Worm (Caenorhabditis elegans) whole organism, young adult: ENCODE measurements around the gene abu-9.

Experiments
- C06A6.2 ChIP-seq: fragments of 200-800 bp; sonication (Bioruptor generic); conservative IDR thresholded peaks from 2 replicates; pipeline ENCODE4 v1.3.6; 2022; ENCODE audit warnings: missing genetic modification characterization, missing compliant biosample characterization
- F37B4.10 ChIP-seq: fragments of 200-800 bp; sonication (Bioruptor generic); IDR thresholded peaks from 2 replicates; pipeline ENCODE4 v1.3.6; 2022; ENCODE audit warnings: missing genetic modification characterization, missing compliant biosample characterization
- F52B5.7 ChIP-seq: sonication (generic microtip); optimal IDR thresholded peaks from 2 replicates; lab custom pipeline; 2016; ENCODE audit warnings: mild to moderate bottlenecking, missing genetic modification characterization, missing compliant biosample characterization
- F55B11.4 ChIP-seq: sonication (generic microtip); optimal IDR thresholded peaks from 2 replicates; lab custom pipeline; 2016; ENCODE audit warnings: missing compliant biosample characterization, missing genetic modification characterization, borderline replicate concordance; ENCODE audit not compliant: insufficient read depth
- K11D2.4 ChIP-seq: fragments of 200-800 bp; sonication (Bioruptor generic); IDR thresholded peaks from 2 replicates; pipeline ENCODE4 v1.3.6; 2022; ENCODE audit warnings: missing genetic modification reagents, missing genetic modification characterization, missing compliant biosample characterization
- K12H6.12 ChIP-seq: fragments of 200-800 bp; sonication (Bioruptor generic); optimal IDR thresholded peaks from 2 replicates; lab custom pipeline; 2018; ENCODE audit warnings: mild to moderate bottlenecking, missing genetic modification characterization, missing compliant biosample characterization
- Y53F4B.3 ChIP-seq: fragments of 200-800 bp; sonication (Bioruptor generic); IDR thresholded peaks from 2 replicates; pipeline ENCODE4 v1.3.6; 2022; ENCODE audit warnings: missing genetic modification reagents, missing genetic modification characterization, missing compliant biosample characterization
- Y79H2A.3 ChIP-seq: fragments of 200-800 bp; sonication (Bioruptor generic); conservative IDR thresholded peaks from 2 replicates; pipeline ENCODE4 v1.3.6; 2022; ENCODE audit warnings: missing genetic modification reagents, missing genetic modification characterization, missing compliant biosample characterization
- Y95B8A.8 ChIP-seq: fragments of 200-800 bp; sonication (Bioruptor generic); IDR thresholded peaks from 2 replicates; pipeline ENCODE4 v1.3.6; 2022; ENCODE audit warnings: missing genetic modification reagents, missing genetic modification characterization, missing compliant biosample characterization
- atf-7 ChIP-seq: sonication (generic microtip); optimal IDR thresholded peaks from 2 replicates; lab custom pipeline; 2017; ENCODE audit warnings: mild to moderate bottlenecking, missing genetic modification characterization, missing compliant biosample characterization
- attf-5 ChIP-seq: fragments of 200-800 bp; sonication (Bioruptor generic); optimal IDR thresholded peaks from 2 replicates; lab custom pipeline; 2018; ENCODE audit warnings: mild to moderate bottlenecking, missing genetic modification characterization, missing compliant biosample characterization
- bed-2 ChIP-seq: fragments of 200-800 bp; sonication (Bioruptor generic); IDR thresholded peaks from 2 replicates; pipeline ENCODE4 v1.3.6; 2022; ENCODE audit warnings: missing genetic modification reagents, missing genetic modification characterization, missing compliant biosample characterization
- cebp-2 ChIP-seq: fragments of 200-800 bp; sonication (Bioruptor generic); IDR thresholded peaks from 2 replicates; pipeline ENCODE4 v1.3.6; 2022; ENCODE audit warnings: missing genetic modification characterization, missing compliant biosample characterization
- ceh-27 ChIP-seq: fragments of 200-800 bp; sonication (Bioruptor generic); optimal IDR thresholded peaks from 2 replicates; lab custom pipeline; 2018; ENCODE audit warnings: mild to moderate bottlenecking, missing genetic modification characterization, moderate library complexity, missing compliant biosample characterization
- ceh-40 ChIP-seq: fragments of 200-800 bp; sonication (Bioruptor generic); IDR thresholded peaks from 2 replicates; pipeline ENCODE4 v1.3.6; 2022; ENCODE audit warnings: missing genetic modification characterization, missing compliant biosample characterization
- ceh-58 ChIP-seq: fragments of 200-800 bp; sonication (Bioruptor generic); IDR thresholded peaks from 2 replicates; pipeline ENCODE4 v1.3.6; 2022; ENCODE audit warnings: missing genetic modification characterization, missing compliant biosample characterization
- ceh-79 ChIP-seq: sonication (generic microtip); optimal IDR thresholded peaks from 2 replicates; lab custom pipeline; 2017; ENCODE audit warnings: mild to moderate bottlenecking, missing genetic modification characterization, missing compliant biosample characterization
- ceh-91 ChIP-seq: fragments of 200-800 bp; sonication (Bioruptor generic); IDR thresholded peaks from 2 replicates; pipeline ENCODE4 v1.3.6; 2022; ENCODE audit warnings: missing genetic modification reagents, missing genetic modification characterization, missing compliant biosample characterization
- efl-1 ChIP-seq: fragments of 150-350 bp; optimal IDR thresholded peaks from 2 replicates; lab custom pipeline; 2014; ENCODE audit warnings: missing biosample characterization, missing genetic modification reagents, missing genetic modification characterization
- egl-44 ChIP-seq: fragments of 200-800 bp; sonication (Bioruptor generic); IDR thresholded peaks from 2 replicates; pipeline ENCODE4 v1.3.6; 2022; ENCODE audit warnings: missing genetic modification reagents, missing genetic modification characterization, missing compliant biosample characterization
- ets-4 ChIP-seq: fragments of 200-800 bp; sonication (Bioruptor generic); optimal IDR thresholded peaks from 2 replicates; lab custom pipeline; 2018; ENCODE audit warnings: mild to moderate bottlenecking, missing genetic modification characterization, missing compliant biosample characterization
- let-526 ChIP-seq: fragments of 200-800 bp; sonication (Bioruptor generic); IDR thresholded peaks from 2 replicates; pipeline ENCODE4 v1.3.6; 2022; ENCODE audit warnings: missing genetic modification reagents, missing genetic modification characterization, missing compliant biosample characterization
- lin-26 ChIP-seq: fragments of 200-800 bp; sonication (Bioruptor generic); IDR thresholded peaks from 2 replicates; pipeline ENCODE4 v1.3.6; 2022; ENCODE audit warnings: missing genetic modification reagents, missing genetic modification characterization, missing compliant biosample characterization
- lir-1 ChIP-seq: fragments of 200-800 bp; sonication (Bioruptor generic); conservative IDR thresholded peaks from 2 replicates; pipeline ENCODE4 v1.3.6; 2022; ENCODE audit warnings: missing genetic modification reagents, missing genetic modification characterization, missing compliant biosample characterization
- lsy-27 ChIP-seq: sonication (generic microtip); optimal IDR thresholded peaks from 2 replicates; lab custom pipeline; 2017; ENCODE audit warnings: missing genetic modification characterization, mild to moderate bottlenecking, missing compliant biosample characterization, antibody characterized with exemption, missing genotype, borderline replicate concordance; ENCODE audit not compliant: insufficient read depth
- madf-10 ChIP-seq: sonication (generic microtip); optimal IDR thresholded peaks from 2 replicates; lab custom pipeline; 2016; ENCODE audit warnings: mild to moderate bottlenecking, missing genetic modification characterization, missing compliant biosample characterization
- nfya-1 ChIP-seq: sonication (generic microtip); optimal IDR thresholded peaks from 2 replicates; lab custom pipeline; 2017; ENCODE audit warnings: antibody characterized with exemption, missing compliant biosample characterization, missing genetic modification characterization, borderline replicate concordance; ENCODE audit not compliant: insufficient read depth
- nfya-2 ChIP-seq: fragments of 200-800 bp; sonication (Bioruptor generic); IDR thresholded peaks from 2 replicates; pipeline ENCODE4 v1.3.6; 2022; ENCODE audit warnings: missing genetic modification reagents, missing genetic modification characterization, missing compliant biosample characterization
- nhr-90 ChIP-seq: sonication (generic microtip); optimal IDR thresholded peaks from 2 replicates; lab custom pipeline; 2016; ENCODE audit warnings: missing genotype, mild to moderate bottlenecking, missing genetic modification characterization, missing compliant biosample characterization
- sdz-38 ChIP-seq: sonication (generic microtip); optimal IDR thresholded peaks from 2 replicates; lab custom pipeline; 2016; ENCODE audit warnings: missing genotype, missing genetic modification characterization, missing compliant biosample characterization
- sea-2 ChIP-seq: fragments of 200-800 bp; sonication (Bioruptor generic); IDR thresholded peaks from 2 replicates; pipeline ENCODE4 v1.3.6; 2022; ENCODE audit warnings: missing genetic modification characterization, missing compliant biosample characterization
- snpc-1.1 ChIP-seq: sonication (generic microtip); optimal IDR thresholded peaks from 2 replicates; lab custom pipeline; 2017; ENCODE audit warnings: missing genetic modification characterization, mild to moderate bottlenecking, missing compliant biosample characterization, antibody characterized with exemption, moderate library complexity, missing genotype, missing genetic modification reagents; ENCODE audit not compliant: insufficient read depth
- snpc-1.3 ChIP-seq: sonication (generic microtip); optimal IDR thresholded peaks from 2 replicates; lab custom pipeline; 2017; ENCODE audit warnings: missing genetic modification characterization, mild to moderate bottlenecking, missing compliant biosample characterization, antibody characterized with exemption, moderate library complexity, missing genotype, missing genetic modification reagents; ENCODE audit not compliant: insufficient read depth
- snpc-4 ChIP-seq, 5 experiments: fragments of 150-350 bp in 1 of 5; sonication (generic microtip) in 4 of 5; optimal IDR thresholded peaks; 2 replicates each; lab custom pipeline; 2014 to 2018; ENCODE audit warnings: missing genetic modification characterization in 5 of 5, missing biosample characterization in 3 of 5, antibody characterized with exemption in 2 of 5, mild to moderate bottlenecking in 2 of 5, missing compliant biosample characterization in 2 of 5, missing genotype in 2 of 5, moderate library complexity in 2 of 5, missing genetic modification reagents in 1 of 5
- somi-1 ChIP-seq: fragments of 200-800 bp; sonication (Bioruptor generic); optimal IDR thresholded peaks from 2 replicates; lab custom pipeline; 2018; ENCODE audit warnings: mild to moderate bottlenecking, missing genetic modification characterization, missing compliant biosample characterization
- tlf-1 ChIP-seq: fragments of 200-800 bp; sonication (Bioruptor generic); optimal IDR thresholded peaks from 2 replicates; lab custom pipeline; 2018; ENCODE audit warnings: mild to moderate bottlenecking, missing genetic modification characterization, missing compliant biosample characterization
- unc-130 ChIP-seq: sonication (generic microtip); optimal IDR thresholded peaks from 2 replicates; lab custom pipeline; 2016; ENCODE audit warnings: missing genetic modification reagents, missing genetic modification characterization, missing compliant biosample characterization
- xnd-1 ChIP-seq: sonication (generic microtip); optimal IDR thresholded peaks from 2 replicates; lab custom pipeline; 2016; ENCODE audit warnings: missing genotype, missing genetic modification reagents, missing genetic modification characterization, missing compliant biosample characterization
- zfh-2 ChIP-seq: fragments of 200-800 bp; sonication (Bioruptor generic); conservative IDR thresholded peaks from 2 replicates; pipeline ENCODE4 v1.3.6; 2022; ENCODE audit warnings: missing genetic modification reagents, missing genetic modification characterization, missing compliant biosample characterization
- ztf-18 ChIP-seq: sonication (generic microtip); optimal IDR thresholded peaks from 2 replicates; lab custom pipeline; 2016; ENCODE audit warnings: missing genotype, mild to moderate bottlenecking, missing genetic modification characterization, missing compliant biosample characterization
- ztf-6 ChIP-seq: fragments of 200-800 bp; sonication (Bioruptor generic); IDR thresholded peaks from 2 replicates; pipeline ENCODE4 v1.3.6; 2022; ENCODE audit warnings: missing genetic modification reagents, missing genetic modification characterization, missing compliant biosample characterization

The abu-9 gene

DNA sequence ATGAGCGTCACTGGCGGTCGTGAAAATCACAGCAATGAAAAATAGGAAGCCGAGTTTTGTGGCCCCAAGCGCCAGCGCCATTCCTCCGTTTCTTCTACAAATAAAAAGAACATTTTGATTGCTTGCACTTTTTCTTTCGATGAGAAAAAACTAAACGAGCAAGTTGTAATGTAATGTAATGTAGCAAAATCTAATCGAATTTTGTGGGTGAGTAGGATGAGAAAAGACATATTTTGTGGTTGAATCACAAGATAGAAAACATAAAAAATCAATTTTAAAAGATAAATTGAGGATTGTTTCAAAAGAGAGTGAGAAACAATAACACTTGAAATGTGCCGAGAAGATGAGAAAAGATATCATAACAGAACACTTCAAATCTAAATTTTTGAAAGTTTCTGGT, 14.3 kb upstream of the abu-9 start, which contains the start of gene R09F10.5:
TSS of gene R09F10.5 (minus strand) at position 101 of the 400 bp plus-strand sequence.
- TF ChIP-seq K12H6.12 (tag; lab: Kevin White, UChicago): no peak
- no peak for TF ChIP-seq lin-26 (GFP tag; lab: Robert Waterston, UW)
- TF ChIP-seq let-526: no peak
- no peak for TF ChIP-seq tlf-1 (GFP tag; lab: Kevin White, UChicago)
- TF ChIP-seq atf-7 (tag; lab: Kevin White, UChicago): no peak
- no peak for TF ChIP-seq egl-44 (GFP tag; lab: Robert Waterston, UW)
- no peak for TF ChIP-seq K11D2.4 (GFP tag; lab: Robert Waterston, UW)
- no peak for TF ChIP-seq lir-1 (GFP tag; lab: Robert Waterston, UW)
- no peak for TF ChIP-seq ceh-91 (GFP tag; lab: Robert Waterston, UW)
- no peak for TF ChIP-seq snpc-1.1 (tag; lab: Kevin White, UChicago)
- no peak for TF ChIP-seq somi-1 (GFP tag; lab: Kevin White, UChicago)
- no peak for TF ChIP-seq ztf-6 (GFP tag; lab: Robert Waterston, UW)
- TF ChIP-seq unc-130 (GFP tag; lab: Kevin White, UChicago): no peak
- TF ChIP-seq F37B4.10: no peak
- TF ChIP-seq ceh-27 (GFP tag; lab: Kevin White, UChicago): no peak
- TF ChIP-seq zfh-2: no peak
- no peak for TF ChIP-seq nfya-2 (GFP tag; lab: Robert Waterston, UW)
- TF ChIP-seq Y79H2A.3 (GFP tag; lab: Robert Waterston, UW): no peak

DNA sequence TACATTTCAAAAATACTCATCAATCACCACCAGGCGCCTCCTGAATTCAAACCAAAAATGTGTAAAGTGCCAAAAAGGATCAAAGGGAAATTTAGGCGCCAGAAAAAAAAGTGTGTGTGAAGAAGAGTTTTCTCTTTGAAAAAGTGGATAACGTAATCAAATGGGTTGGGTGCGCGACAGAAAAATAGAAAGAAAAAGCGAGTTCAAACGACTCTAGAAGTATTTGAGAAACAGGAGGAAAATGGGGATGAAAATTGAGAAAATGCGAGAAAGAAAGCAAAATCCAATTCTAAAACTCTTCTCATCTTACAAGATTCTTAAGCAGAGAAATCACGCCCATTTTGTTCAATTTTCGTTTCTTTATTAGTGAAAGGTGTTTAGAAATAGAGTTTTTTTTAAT, 13.4 kb upstream of the abu-9 start:
- TF ChIP-seq F55B11.4 (tag; lab: Kevin White, UChicago) (no peak), cebp-2 (GFP tag; lab: Robert Waterston, UW) (no peak)

DNA sequence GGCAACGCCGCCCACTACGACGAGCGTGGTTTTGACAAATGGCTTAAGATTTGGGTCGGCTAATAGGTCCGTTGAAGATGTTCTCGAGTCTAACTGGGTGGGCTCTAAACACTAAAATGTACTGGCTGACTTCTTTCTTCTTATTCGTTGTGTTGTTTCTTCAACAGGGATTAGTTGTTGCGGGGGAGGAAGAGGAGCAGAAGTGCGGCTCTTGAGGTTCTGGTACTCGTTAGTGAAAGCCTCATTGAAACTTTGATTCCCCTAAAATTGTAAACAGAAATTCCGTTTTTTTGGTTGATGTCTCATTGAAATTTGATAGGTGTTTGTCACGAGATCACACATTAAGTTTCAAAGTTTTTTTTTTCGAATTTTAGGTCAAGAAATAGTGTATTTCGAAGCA, 11.2 kb upstream of the abu-9 start:
- TF ChIP-seq nhr-90 (tag; lab: Kevin White, UChicago) (no peak), ceh-40 (GFP tag; lab: Robert Waterston, UW) (no peak), ets-4 (GFP tag; lab: Kevin White, UChicago) (no peak), nfya-1 (tag; lab: Kevin White, UChicago) (no peak), ceh-79 (tag; lab: Kevin White, UChicago) (no peak), somi-1 (GFP tag; lab: Kevin White, UChicago) (no peak), snpc-1.3 (tag; lab: Kevin White, UChicago) (no peak), atf-7 (tag; lab: Kevin White, UChicago) (no peak), Y53F4B.3 (no peak)
- TF ChIP-seq, all 124 proteins: peak for 0

DNA sequence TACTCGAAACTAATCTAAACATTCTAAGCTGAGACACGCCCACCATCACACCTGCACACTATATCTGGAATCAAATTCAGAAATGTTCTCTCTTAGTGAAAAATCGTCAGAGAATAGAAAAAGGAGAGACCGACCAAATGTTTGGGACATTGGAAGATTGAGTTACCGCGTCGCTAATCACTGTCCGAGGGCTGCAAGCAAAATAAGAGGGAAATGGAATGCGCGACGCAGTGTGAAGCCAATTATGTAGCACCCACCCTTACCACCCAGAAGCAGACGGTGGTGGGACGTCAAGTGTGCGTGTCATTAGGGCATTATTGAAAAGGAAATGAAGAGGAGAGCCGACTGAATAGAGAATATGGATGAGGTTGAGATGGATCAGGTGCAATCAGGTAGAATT, 10.3 kb upstream of the abu-9 start:
- TF ChIP-seq efl-1 (GFP tag; lab: Kevin White, UChicago): no peak
- TF ChIP-seq lsy-27: no peak
- TF ChIP-seq xnd-1 (tag; lab: Kevin White, UChicago): no peak
- TF ChIP-seq cebp-2 (GFP tag; lab: Robert Waterston, UW): no peak

DNA sequence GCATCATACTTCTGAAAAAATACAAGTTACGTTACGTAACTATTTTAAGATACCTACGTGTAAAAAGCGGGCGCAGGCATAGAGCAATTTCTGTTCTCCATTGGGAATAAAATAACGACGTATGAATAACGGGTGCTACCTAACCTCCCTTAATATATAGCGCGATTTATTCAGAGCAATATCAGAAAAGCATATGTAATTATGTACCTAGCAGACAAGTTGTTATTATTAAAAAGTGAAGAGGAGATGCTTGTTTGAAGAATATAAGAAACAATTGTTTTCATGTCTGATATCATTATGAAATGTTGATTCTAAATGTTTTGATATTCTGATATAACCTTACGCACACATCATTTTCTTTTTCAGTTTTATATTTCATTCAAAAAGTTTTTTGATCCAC, 3.0 kb upstream of the abu-9 start, which contains the start of gene srh-11:
TSS of gene srh-11 (minus strand) at position 101 of the 400 bp plus-strand sequence.
- no peak for TF ChIP-seq nhr-90 (tag; lab: Kevin White, UChicago)
- no peak for TF ChIP-seq C06A6.2 (GFP tag; lab: Robert Waterston, UW)
- TF ChIP-seq madf-10 (tag; lab: Kevin White, UChicago): no peak
- TF ChIP-seq ztf-18 (tag; lab: Kevin White, UChicago): no peak
- TF ChIP-seq sdz-38: no peak
- no peak for TF ChIP-seq bed-2 (GFP tag; lab: Robert Waterston, UW)
- TF ChIP-seq unc-130 (GFP tag; lab: Kevin White, UChicago): no peak
- TF ChIP-seq Y95B8A.8 (GFP tag; lab: Robert Waterston, UW): no peak
- TF ChIP-seq F52B5.7 (tag; lab: Kevin White, UChicago): no peak
- no peak for TF ChIP-seq attf-5 (GFP tag; lab: Kevin White, UChicago)
- no peak for TF ChIP-seq sea-2 (GFP tag; lab: Robert Waterston, UW)
- no peak for TF ChIP-seq ceh-58 (GFP tag; lab: Robert Waterston, UW)
- TF ChIP-seq ceh-91 (GFP tag; lab: Robert Waterston, UW): no peak
- no peak for TF ChIP-seq K11D2.4 (GFP tag; lab: Robert Waterston, UW)
- TF ChIP-seq snpc-4 (GFP tag; optimal IDR thresholded peaks at IDR 0.05; lab: Kevin White, UChicago): no peak
- no peak for TF ChIP-seq snpc-4 (tag; optimal IDR thresholded peaks at IDR 0.05; lab: Kevin White, UChicago)
